Fruit fly (Drosophila melanogaster) whole organism, prepupa: Measurements from ENCODE around the gene Rh5.
A peak's percentile ranks its signal among the peaks of the same experiment; 100 is the strongest.

Source experiments
- Blimp-1 ChIP-seq: fragments of 200-800 bp; sonication (Bioruptor generic); optimal IDR thresholded peaks from 3 replicates; lab custom pipeline; 2017; ENCODE audit warnings: missing biosample characterization, missing genetic modification characterization, mild to moderate bottlenecking, moderate library complexity, missing genetic modification reagents
- CG10631 ChIP-seq: fragments of 200-800 bp; sonication (Bioruptor generic); optimal IDR thresholded peaks from 2 replicates; lab custom pipeline; 2016; ENCODE audit warnings: missing biosample characterization, missing genetic modification characterization
- CG10669 ChIP-seq: fragments of 200-800 bp; sonication (Bioruptor generic); optimal IDR thresholded peaks from 3 replicates; lab custom pipeline; 2018; ENCODE audit warnings: missing biosample characterization, mild to moderate bottlenecking, missing genetic modification characterization, moderate library complexity
- CG11762 ChIP-seq: fragments of 200-800 bp; sonication (Bioruptor generic); optimal IDR thresholded peaks from 3 replicates; lab custom pipeline; 2016; ENCODE audit warnings: missing biosample characterization, missing genetic modification characterization; ENCODE audit not compliant: insufficient read depth
- CG15336 ChIP-seq: fragments of 200-800 bp; sonication (Bioruptor generic); IDR thresholded peaks from 2 replicates; pipeline ENCODE4 v1.3.6; 2022; ENCODE audit warnings: missing biosample characterization, missing genetic modification characterization
- CG1621 ChIP-seq: fragments of 200-800 bp; sonication (Bioruptor generic); optimal IDR thresholded peaks from 3 replicates; lab custom pipeline; 2018; ENCODE audit warnings: missing biosample characterization, mild to moderate bottlenecking, missing genetic modification characterization
- CG3032 ChIP-seq: fragments of 200-800 bp; optimal IDR thresholded peaks from 2 replicates; lab custom pipeline; 2019; ENCODE audit warnings: missing biosample characterization, mild to moderate bottlenecking, missing genetic modification characterization, moderate library complexity
- CG31627 ChIP-seq: fragments of 200-800 bp; sonication (Bioruptor generic); optimal IDR thresholded peaks from 3 replicates; lab custom pipeline; 2016; ENCODE audit warnings: missing biosample characterization, missing genetic modification characterization
- CG34406 ChIP-seq: fragments of 200-800 bp; sonication (Bioruptor generic); optimal IDR thresholded peaks from 3 replicates; lab custom pipeline; 2016; ENCODE audit warnings: missing biosample characterization, missing genetic modification characterization
- CG3919 ChIP-seq: fragments of 200-800 bp; sonication (Bioruptor generic); optimal IDR thresholded peaks from 3 replicates; lab custom pipeline; 2016; ENCODE audit warnings: missing biosample characterization, missing genetic modification characterization
- CG4318 ChIP-seq: fragments of 200-800 bp; sonication (Bioruptor generic); optimal IDR thresholded peaks from 3 replicates; lab custom pipeline; 2017; ENCODE audit warnings: missing biosample characterization, mild to moderate bottlenecking, missing genetic modification characterization
- CG6163 ChIP-seq: fragments of 200-800 bp; sonication (Bioruptor generic); IDR thresholded peaks from 3 replicates; pipeline ENCODE4 v1.3.6; 2022; ENCODE audit warnings: missing biosample characterization, missing genetic modification characterization
- CG6276 ChIP-seq: fragments of 200-800 bp; sonication (Bioruptor generic); optimal IDR thresholded peaks from 2 replicates; lab custom pipeline; 2017; ENCODE audit warnings: missing biosample characterization, mild to moderate bottlenecking, missing genetic modification characterization
- CG6792 ChIP-seq: fragments of 200-800 bp; sonication (Bioruptor generic); optimal IDR thresholded peaks from 3 replicates; lab custom pipeline; 2016; ENCODE audit warnings: missing biosample characterization, missing genetic modification characterization
- CG6808 ChIP-seq: fragments of 200-800 bp; sonication (Bioruptor generic); optimal IDR thresholded peaks from 3 replicates; lab custom pipeline; 2017; ENCODE audit warnings: missing biosample characterization, missing genetic modification characterization, mild to moderate bottlenecking, moderate library complexity, missing genetic modification reagents
- CG6854 ChIP-seq: fragments of 200-800 bp; sonication (Bioruptor generic); optimal IDR thresholded peaks from 2 replicates; lab custom pipeline; 2017; ENCODE audit warnings: missing biosample characterization, mild to moderate bottlenecking, missing genetic modification characterization
- CG7368 ChIP-seq: fragments of 200-800 bp; sonication (Bioruptor generic); optimal IDR thresholded peaks from 3 replicates; lab custom pipeline; 2016; ENCODE audit warnings: missing biosample characterization, missing genetic modification characterization
- CG8119 ChIP-seq: fragments of 200-800 bp; sonication (Bioruptor generic); IDR thresholded peaks from 3 replicates; pipeline ENCODE4 v1.3.6; 2022; ENCODE audit warnings: missing biosample characterization, missing genetic modification characterization
- CG8319 ChIP-seq: fragments of 200-800 bp; sonication (Bioruptor generic); optimal IDR thresholded peaks from 3 replicates; lab custom pipeline; 2016; ENCODE audit warnings: missing biosample characterization, missing genetic modification characterization
- CG9139 ChIP-seq: fragments of 200-800 bp; sonication (Bioruptor generic); optimal IDR thresholded peaks from 3 replicates; lab custom pipeline; 2017; ENCODE audit warnings: missing biosample characterization, mild to moderate bottlenecking, missing genetic modification characterization
- Eip75B ChIP-seq: fragments of 200-800 bp; sonication (Bioruptor generic); optimal IDR thresholded peaks from 3 replicates; lab custom pipeline; 2016; ENCODE audit warnings: missing biosample characterization, missing genetic modification characterization
- Eip78C ChIP-seq: fragments of 200-800 bp; sonication (Bioruptor generic); peaks from one replicate; lab custom pipeline; 2016; ENCODE audit warnings: missing biosample characterization, missing genetic modification characterization
- Eip93F ChIP-seq: fragments of 200-800 bp; sonication (Bioruptor generic); optimal IDR thresholded peaks from 2 replicates; lab custom pipeline; 2016; ENCODE audit warnings: missing biosample characterization, mild to moderate bottlenecking, missing genetic modification characterization
- Ets21C ChIP-seq: fragments of 200-800 bp; sonication (Bioruptor generic); optimal IDR thresholded peaks from 3 replicates; lab custom pipeline; 2016; ENCODE audit warnings: missing biosample characterization, missing genetic modification characterization
- Ets96B ChIP-seq: fragments of 200-800 bp; optimal IDR thresholded peaks from 2 replicates; lab custom pipeline; 2019; ENCODE audit warnings: missing biosample characterization, mild to moderate bottlenecking, missing genetic modification characterization, moderate library complexity
- Gug ChIP-seq: fragments of 200-800 bp; sonication (Bioruptor generic); IDR thresholded peaks from 2 replicates; pipeline ENCODE4 v1.3.6; 2022; ENCODE audit warnings: missing biosample characterization, missing genetic modification characterization
- Hr38 ChIP-seq: sonication (Bioruptor generic); optimal IDR thresholded peaks from 2 replicates; lab custom pipeline; 2016; ENCODE audit warnings: missing biosample characterization, missing genetic modification characterization
- Hr39 ChIP-seq: fragments of 200-800 bp; sonication (Bioruptor generic); optimal IDR thresholded peaks from 2 replicates; lab custom pipeline; 2016; ENCODE audit warnings: missing biosample characterization, missing genetic modification characterization
- Lpt ChIP-seq: fragments of 200-800 bp; sonication (Bioruptor generic); optimal IDR thresholded peaks from 3 replicates; lab custom pipeline; 2016; ENCODE audit warnings: missing biosample characterization, missing genetic modification characterization
- Met ChIP-seq: fragments of 200-800 bp; sonication (Bioruptor generic); optimal IDR thresholded peaks from 3 replicates; lab custom pipeline; 2016; ENCODE audit warnings: missing biosample characterization, missing genetic modification characterization
- Smox ChIP-seq: fragments of 200-800 bp; sonication (Bioruptor generic); optimal IDR thresholded peaks from 3 replicates; lab custom pipeline; 2016; ENCODE audit warnings: missing biosample characterization, missing genetic modification characterization
- Sox102F ChIP-seq: fragments of 200-800 bp; sonication (Bioruptor generic); optimal IDR thresholded peaks from 2 replicates; lab custom pipeline; 2016; ENCODE audit warnings: missing biosample characterization, mild to moderate bottlenecking, missing genetic modification characterization
- Sox14 ChIP-seq: fragments of 200-800 bp; sonication (Bioruptor generic); optimal IDR thresholded peaks from 3 replicates; lab custom pipeline; 2016; ENCODE audit warnings: missing biosample characterization, missing genetic modification characterization
- achi ChIP-seq: fragments of 200-800 bp; sonication (Bioruptor generic); optimal IDR thresholded peaks from 3 replicates; lab custom pipeline; 2016; ENCODE audit warnings: missing biosample characterization, missing genetic modification characterization
- dsx ChIP-seq: fragments of 200-800 bp; optimal IDR thresholded peaks from 3 replicates; lab custom pipeline; 2019; ENCODE audit warnings: missing biosample characterization, mild to moderate bottlenecking, missing genetic modification characterization, moderate library complexity; ENCODE audit not compliant: poor library complexity, severe bottlenecking
- eg ChIP-seq: fragments of 200-800 bp; sonication (Bioruptor generic); IDR thresholded peaks from 3 replicates; pipeline ENCODE4 v1.3.6; 2022; ENCODE audit warnings: missing biosample characterization, missing genetic modification characterization
- esn ChIP-seq: fragments of 200-800 bp; sonication (Bioruptor generic); optimal IDR thresholded peaks from 2 replicates; lab custom pipeline; 2016; ENCODE audit warnings: missing biosample characterization, mild to moderate bottlenecking, missing genetic modification characterization, moderate library complexity
- fd59A ChIP-seq: fragments of 200-800 bp; sonication (Bioruptor generic); optimal IDR thresholded peaks from 2 replicates; lab custom pipeline; 2017; ENCODE audit warnings: missing biosample characterization, mild to moderate bottlenecking, missing genetic modification characterization, missing genetic modification reagents
- fd85E ChIP-seq: fragments of 200-800 bp; sonication (Bioruptor generic); optimal IDR thresholded peaks from 3 replicates; lab custom pipeline; 2016; ENCODE audit warnings: missing biosample characterization, missing genetic modification characterization
- lz ChIP-seq: fragments of 200-800 bp; sonication (Bioruptor generic); optimal IDR thresholded peaks from 3 replicates; lab custom pipeline; 2016; ENCODE audit warnings: missing biosample characterization, missing genetic modification characterization
- net ChIP-seq: fragments of 200-800 bp; sonication (Bioruptor generic); optimal IDR thresholded peaks from 3 replicates; lab custom pipeline; 2016; ENCODE audit warnings: missing biosample characterization, missing genetic modification characterization
- salr ChIP-seq, 2 experiments: fragments of 200-800 bp; sonication (Bioruptor generic); optimal IDR thresholded peaks; 3 replicates each; lab custom pipeline; 2016 to 2018; ENCODE audit warnings: missing biosample characterization in 2 of 2, missing genetic modification characterization in 2 of 2, mild to moderate bottlenecking in 1 of 2
- spab ChIP-seq: fragments of 200-800 bp; sonication (Bioruptor generic); optimal IDR thresholded peaks from 2 replicates; lab custom pipeline; 2017; ENCODE audit warnings: missing biosample characterization, mild to moderate bottlenecking, missing genetic modification characterization, missing genetic modification reagents
- ss ChIP-seq, 2 experiments: fragments of 200-800 bp; sonication (Bioruptor generic); optimal IDR thresholded peaks; 2 replicates in 1 of 2; 3 replicates in 1 of 2; lab custom pipeline; 2017 to 2018; ENCODE audit warnings: mild to moderate bottlenecking in 2 of 2, missing biosample characterization in 2 of 2, missing genetic modification characterization in 2 of 2, moderate library complexity in 1 of 2
- svp ChIP-seq: fragments of 200-800 bp; sonication (Bioruptor generic); peaks from one replicate; lab custom pipeline; 2016; ENCODE audit warnings: missing biosample characterization, missing genetic modification characterization
- vri ChIP-seq: fragments of 200-800 bp; sonication (Bioruptor generic); optimal IDR thresholded peaks from 3 replicates; lab custom pipeline; 2016; ENCODE audit warnings: missing biosample characterization, mild to moderate bottlenecking, missing genetic modification characterization

Rh5 gene

DNA sequence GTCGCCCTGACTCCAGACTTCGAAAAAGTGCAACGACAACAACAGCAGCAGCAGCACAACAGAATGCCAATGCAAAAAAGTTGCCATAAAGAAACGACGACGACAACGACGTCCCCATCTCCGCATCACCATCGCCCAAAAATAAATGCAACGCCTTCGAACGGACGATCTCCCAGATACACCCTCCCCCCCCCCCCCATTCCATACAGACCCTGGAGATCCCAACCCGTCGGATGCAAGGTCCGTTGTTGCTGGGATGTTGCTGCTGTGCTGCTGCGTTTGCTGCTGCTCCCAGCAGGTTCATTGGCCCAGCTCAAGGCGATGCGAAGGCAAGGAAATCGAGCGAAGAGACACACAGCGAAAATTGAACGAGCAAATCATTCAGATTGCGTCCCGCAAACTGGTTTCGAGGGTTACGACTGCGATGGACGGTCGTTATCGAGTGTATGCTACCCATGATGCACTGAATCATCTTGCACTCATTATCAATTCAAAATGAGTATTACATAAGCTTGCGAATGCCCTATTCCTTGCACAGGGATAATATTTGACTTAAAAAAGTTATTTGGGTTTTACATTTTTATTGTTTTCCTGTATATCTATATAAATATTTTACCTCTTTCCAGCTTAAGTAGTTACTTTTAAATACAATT lies 5.9 kb downstream of the Rh5 start:
- TF ChIP-seq Sox14: peak; percentile 45
- TF ChIP-seq CG3919 (GFP tag; lab: Kevin White, UChicago): peak; percentile 71
- peak; percentile 39 for TF ChIP-seq CG6276 (GFP tag; lab: Kevin White, UChicago)
- peak; percentile 80 for TF ChIP-seq CG9139 (GFP tag; lab: Kevin White, UChicago)
- no peak for TF ChIP-seq CG34406 (GFP tag; lab: Kevin White, UChicago)
- no peak for TF ChIP-seq CG31627
- TF ChIP-seq CG1621 (tag; lab: Kevin White, UChicago): peak; percentile 72
- TF ChIP-seq Blimp-1 (GFP tag; lab: Kevin White, UChicago): peak; percentile 59
- peak; percentile 80 to 84 for TF ChIP-seq ss (GFP tag; optimal IDR thresholded peaks at IDR 0.05; lab: Kevin White, UChicago)
- TF ChIP-seq CG11762: no peak
- TF ChIP-seq CG10669 (GFP tag; lab: Kevin White, UChicago): peak; percentile 46
- no peak for TF ChIP-seq Ets21C (GFP tag; lab: Kevin White, UChicago)
- peak; percentile 98 for TF ChIP-seq dsx (GFP tag; lab: Kevin White, UChicago)
- no peak for TF ChIP-seq CG8319 (GFP tag; lab: Kevin White, UChicago)
- TF ChIP-seq CG6854 (GFP tag; lab: Kevin White, UChicago): peak; percentile 81
- peak; percentile 81 for TF ChIP-seq CG6808 (GFP tag; lab: Kevin White, UChicago)
- peak; percentile 78 for TF ChIP-seq Lpt (GFP tag; lab: Kevin White, UChicago)
- no peak for TF ChIP-seq CG15336
- TF ChIP-seq Smox (GFP tag; lab: Kevin White, UChicago): no peak
- no peak for TF ChIP-seq fd59A (GFP tag; lab: Kevin White, UChicago)
- TF ChIP-seq CG7368 (GFP tag; lab: Kevin White, UChicago): no peak
- peak; percentile 95 for TF ChIP-seq vri (GFP tag; lab: Kevin White, UChicago)
- peak; percentile 62 for TF ChIP-seq spab (GFP tag; lab: Kevin White, UChicago)
- TF ChIP-seq Eip78C: peak; percentile 21
- TF ChIP-seq fd85E: no peak
- peak; percentile 69 for TF ChIP-seq Met (GFP tag; lab: Kevin White, UChicago)
- TF ChIP-seq Eip93F: no peak
- peak; percentile 18 for TF ChIP-seq CG3032 (tag; lab: Kevin White, UChicago)
- no peak for TF ChIP-seq Hr38 (GFP tag; lab: Kevin White, UChicago)
- TF ChIP-seq CG4318 (GFP tag; lab: Kevin White, UChicago): no peak
- no peak for TF ChIP-seq Gug
- peak in 1 of 2 experiments; percentile 17 for TF ChIP-seq salr (GFP tag; optimal IDR thresholded peaks at IDR 0.05; lab: Kevin White, UChicago)
- no peak for TF ChIP-seq net (GFP tag; lab: Kevin White, UChicago)
- no peak for TF ChIP-seq Sox102F (GFP tag; lab: Kevin White, UChicago)
- 0 out of 3 replicates have a peak, but pooled peaks have one; percentile 15 for TF ChIP-seq eg (GFP tag; lab: Robert Waterston, UW)
- TF ChIP-seq esn (GFP tag; lab: Kevin White, UChicago): no peak
- peak; percentile 67 for TF ChIP-seq Eip75B (GFP tag; lab: Kevin White, UChicago)
- peak; percentile 41 for TF ChIP-seq CG10631 (GFP tag; lab: Kevin White, UChicago)
- no peak for TF ChIP-seq Hr39 (GFP tag; lab: Kevin White, UChicago)
- TF ChIP-seq CG6792: peak; percentile 25
- TF ChIP-seq CG6163 (GFP tag; lab: Robert Waterston, UW): peak; percentile 65; the same call in 2 of the 3 replicates
- peak; percentile 30; the same call in 1 of the 3 replicates for TF ChIP-seq CG8119 (GFP tag; lab: Robert Waterston, UW)
- no peak for TF ChIP-seq achi
- peak; percentile 37 for TF ChIP-seq Ets96B
- TF ChIP-seq lz (GFP tag; lab: Kevin White, UChicago): no peak
- TF ChIP-seq svp (GFP tag; lab: Kevin White, UChicago): peak; percentile 98
